Fruit fly (Drosophila melanogaster): Measurements from ENCODE around the gene CG43815.

- TF ChIP-seq ss (GFP tag; optimal IDR thresholded peaks at IDR 0.05) (no peak), CG16779 (tag; optimal IDR thresholded peaks at IDR 0.05) (no peak)
Measured at dm6 chr2L:3585318-3585717, 9.3 kb downstream of the CG43815 start.

Measured in whole organism, prepupa.